Worm (Caenorhabditis elegans): ENCODE results near the gene mrt-2.

The mrt-2 gene

ce11 chrIII:11738482-11738881 lies 8.1 kb upstream of the mrt-2 start (continued):
- TF ChIP-seq K11D2.4 (GFP tag; IDR thresholded peaks at IDR 0.05) (no peak; the same call in 1 of the 2 replicates), lin-26 (GFP tag; IDR thresholded peaks at IDR 0.05) (peak; percentile 63; the same call in 1 of the 2 replicates), ccch-3 (GFP tag; optimal IDR thresholded peaks at IDR 0.05) (no peak), F49E8.2 (tag; optimal IDR thresholded peaks at IDR 0.05; ENCODE audit: insufficient read depth) (no peak), chd-7 (tag; optimal IDR thresholded peaks at IDR 0.05) (no peak), athp-1 (tag; optimal IDR thresholded peaks at IDR 0.05) (no peak), hlh-12 (tag; optimal IDR thresholded peaks at IDR 0.05) (no peak), zim-3 (tag; optimal IDR thresholded peaks at IDR 0.05) (no peak), rpc-1 (optimal IDR thresholded peaks at IDR 0.05) (no peak), rpc-1 (tag; optimal IDR thresholded peaks at IDR 0.05) (no peak), rcor-1 (GFP tag; IDR thresholded peaks at IDR 0.05) (no peak), gei-17 (GFP tag; optimal IDR thresholded peaks at IDR 0.05) (no peak), atf-7 (tag; optimal IDR thresholded peaks at IDR 0.05) (peak; percentile 32), pbrm-1 (GFP tag; IDR thresholded peaks at IDR 0.05) (no peak), lin-40 (tag; optimal IDR thresholded peaks at IDR 0.05) (peak; percentile 61), somi-1 (GFP tag; optimal IDR thresholded peaks at IDR 0.05) (peak; percentile 80), B0336.3 (GFP tag; IDR thresholded peaks at IDR 0.05) (no peak), mes-4 (tag; optimal IDR thresholded peaks at IDR 0.05) (no peak), hsf-1 (GFP tag; IDR thresholded peaks at IDR 0.05) (no peak), ztf-26 (tag; optimal IDR thresholded peaks at IDR 0.05) (peak; percentile 65), K12H6.12 (tag; optimal IDR thresholded peaks at IDR 0.05) (peak; percentile 45), snpc-4 (GFP tag; optimal IDR thresholded peaks at IDR 0.05) (no peak), snpc-4 (tag; optimal IDR thresholded peaks at IDR 0.05) (peak in 1 of 4 experiments; percentile 0), F23B12.7 (tag; optimal IDR thresholded peaks at IDR 0.05; ENCODE audit: insufficient read depth) (no peak), ztf-6 (GFP tag; IDR thresholded peaks at IDR 0.05) (no peak), attf-3 (GFP tag; conservative IDR thresholded peaks at IDR 0.05) (no peak), ZK185.1 (tag; optimal IDR thresholded peaks at IDR 0.05; ENCODE audit: poor library complexity, severe bottlenecking) (no peak)

ce11 chrIII:11740868-11741267 lies 5.7 kb upstream of the mrt-2 start:
- TF ChIP-seq zim-3 (tag; optimal IDR thresholded peaks at IDR 0.05) (no peak), ztf-18 (tag; optimal IDR thresholded peaks at IDR 0.05) (no peak), aptf-3 (GFP tag; IDR thresholded peaks at IDR 0.05) (no peak), rec-8 (tag; optimal IDR thresholded peaks at IDR 0.05) (no peak), tbx-9 (tag; optimal IDR thresholded peaks at IDR 0.05; ENCODE audit: borderline replicate concordance) (no peak), nfya-1 (tag; optimal IDR thresholded peaks at IDR 0.05; ENCODE audit: borderline replicate concordance, insufficient read depth) (no peak), madf-3 (GFP tag; IDR thresholded peaks at IDR 0.05) (no peak), lin-54 (GFP tag; optimal IDR thresholded peaks at IDR 0.05) (no peak), Y53G8AR.9 (GFP tag; conservative IDR thresholded peaks at IDR 0.05) (no peak), lin-40 (tag; optimal IDR thresholded peaks at IDR 0.05) (no peak), akir-1 (GFP tag; optimal IDR thresholded peaks at IDR 0.05) (no peak), lsy-27 (tag; optimal IDR thresholded peaks at IDR 0.05; ENCODE audit: borderline replicate concordance, insufficient read depth) (no peak), efl-1 (GFP tag; optimal IDR thresholded peaks at IDR 0.05) (no peak), Y95B8A.8 (GFP tag; IDR thresholded peaks at IDR 0.05) (no peak), egl-18 (GFP tag; IDR thresholded peaks at IDR 0.05) (no peak), zfh-2 (GFP tag; conservative IDR thresholded peaks at IDR 0.05) (no peak)

Data from whole organism, young adult.